Worm (Caenorhabditis elegans) whole organism, L1 larva: Measurements from ENCODE around the gene F48C5.2.

ENCODE experiments used
- C04F5.9 ChIP-seq: sonication (generic microtip); optimal IDR thresholded peaks from 2 replicates; lab custom pipeline; 2016; ENCODE audit warnings: missing genetic modification characterization, missing compliant biosample characterization
- C16A3.4 ChIP-seq: fragments of 150-350 bp; optimal IDR thresholded peaks from 2 replicates; lab custom pipeline; 2014; ENCODE audit warnings: missing biosample characterization, missing genetic modification characterization
- C34B4.2 ChIP-seq: sonication (generic microtip); optimal IDR thresholded peaks from 2 replicates; lab custom pipeline; 2017; ENCODE audit warnings: mild to moderate bottlenecking, missing genetic modification characterization, missing compliant biosample characterization
- F16B12.6 ChIP-seq: fragments of 150-350 bp; optimal IDR thresholded peaks from 2 replicates; lab custom pipeline; 2014; ENCODE audit warnings: missing biosample characterization, missing genetic modification characterization
- aha-1 ChIP-seq: fragments of 150-350 bp; optimal IDR thresholded peaks from 2 replicates; lab custom pipeline; 2014; ENCODE audit warnings: missing biosample characterization, missing genetic modification characterization
- alr-1 ChIP-seq: fragments of 200-800 bp; sonication (Bioruptor generic); optimal IDR thresholded peaks from 2 replicates; lab custom pipeline; 2018; ENCODE audit warnings: borderline replicate concordance, mild to moderate bottlenecking, missing genetic modification characterization, missing compliant biosample characterization
- aly-2 ChIP-seq: fragments of 150-350 bp; optimal IDR thresholded peaks from 2 replicates; lab custom pipeline; 2014; ENCODE audit warnings: missing biosample characterization, missing genetic modification characterization
- ama-1 ChIP-seq: fragments of 150-350 bp; optimal IDR thresholded peaks from 2 replicates; lab custom pipeline; 2014
- blmp-1 ChIP-seq: fragments of 150-350 bp; optimal IDR thresholded peaks from 2 replicates; lab custom pipeline; 2014; ENCODE audit warnings: missing biosample characterization, missing genetic modification characterization
- ceh-63 ChIP-seq: fragments of 200-800 bp; sonication (Bioruptor generic); optimal IDR thresholded peaks from 2 replicates; lab custom pipeline; 2018; ENCODE audit warnings: mild to moderate bottlenecking, missing genetic modification characterization, missing compliant biosample characterization
- ceh-82 ChIP-seq, 3 experiments: fragments of 150-350 bp in 1 of 3; sonication (generic microtip) in 2 of 3; optimal IDR thresholded peaks; 2 replicates each; lab custom pipeline; 2014 to 2017; ENCODE audit warnings: missing biosample characterization in 3 of 3, missing genetic modification characterization in 3 of 3
- ceh-90 ChIP-seq: sonication (generic microtip); optimal IDR thresholded peaks from 2 replicates; lab custom pipeline; 2016; ENCODE audit warnings: missing genetic modification characterization, missing compliant biosample characterization
- egl-13 ChIP-seq: sonication (generic microtip); optimal IDR thresholded peaks from 2 replicates; lab custom pipeline; 2016; ENCODE audit warnings: missing genotype, missing genetic modification reagents, missing genetic modification characterization, missing compliant biosample characterization
- egl-27 ChIP-seq, 2 experiments: fragments of 150-350 bp in 1 of 2; sonication (generic microtip); optimal IDR thresholded peaks; 3 replicates each; lab custom pipeline; 2017 to 2018; ENCODE audit warnings: missing biosample characterization in 2 of 2, missing genetic modification characterization in 2 of 2, missing genetic modification reagents in 2 of 2
- elt-2 ChIP-seq: sonication (generic microtip); optimal IDR thresholded peaks from 2 replicates; lab custom pipeline; 2016; ENCODE audit warnings: missing genetic modification characterization, mild to moderate bottlenecking, inconsistent platforms, missing compliant biosample characterization, missing genetic modification reagents
- elt-3 ChIP-seq, 6 experiments: fragments of 150-350 bp in 1 of 6; sonication (generic microtip); optimal IDR thresholded peaks; 2 replicates each; lab custom pipeline; 2017 to 2018; ENCODE audit warnings: missing biosample characterization in 6 of 6, missing genetic modification characterization in 6 of 6, inconsistent platforms in 1 of 6
- ets-5 ChIP-seq: fragments of 200-800 bp; sonication (Bioruptor generic); IDR thresholded peaks from 2 replicates; pipeline ENCODE4 v1.3.6; 2022; ENCODE audit warnings: missing genetic modification characterization, missing compliant biosample characterization
- fkh-10 ChIP-seq: sonication (generic microtip); optimal IDR thresholded peaks from 2 replicates; lab custom pipeline; 2017; ENCODE audit warnings: missing biosample characterization, missing genetic modification reagents, missing genetic modification characterization
- fkh-4 ChIP-seq: sonication (generic microtip); optimal IDR thresholded peaks from 2 replicates; lab custom pipeline; 2016; ENCODE audit warnings: missing compliant biosample characterization, missing genetic modification characterization, borderline replicate concordance
- grh-1 ChIP-seq: fragments of 200-800 bp; sonication (Bioruptor generic); IDR thresholded peaks from 2 replicates; pipeline ENCODE4 v1.3.6; 2022; ENCODE audit warnings: missing genetic modification reagents, missing genetic modification characterization, missing compliant biosample characterization
- hlh-17 ChIP-seq: fragments of 200-800 bp; sonication (Bioruptor generic); optimal IDR thresholded peaks from 2 replicates; lab custom pipeline; 2018; ENCODE audit warnings: missing genetic modification characterization, mild to moderate bottlenecking, missing compliant biosample characterization, moderate library complexity, borderline replicate concordance
- hlh-4 ChIP-seq: sonication (generic microtip); optimal IDR thresholded peaks from 2 replicates; lab custom pipeline; 2016; ENCODE audit warnings: mild to moderate bottlenecking, missing genetic modification characterization, missing compliant biosample characterization
- hpl-2 ChIP-seq: fragments of 150-350 bp; optimal IDR thresholded peaks from 2 replicates; lab custom pipeline; 2014; ENCODE audit warnings: missing biosample characterization, missing genetic modification reagents, missing genetic modification characterization
- irx-1 ChIP-seq: sonication (generic microtip); optimal IDR thresholded peaks from 2 replicates; lab custom pipeline; 2016; ENCODE audit warnings: missing genetic modification characterization, missing compliant biosample characterization
- jun-1 ChIP-seq: fragments of 150-350 bp; optimal IDR thresholded peaks from 2 replicates; lab custom pipeline; 2014; ENCODE audit warnings: missing biosample characterization, missing genetic modification reagents, missing genetic modification characterization
- lin-14 ChIP-seq: fragments of 200-800 bp; sonication (Bioruptor generic); optimal IDR thresholded peaks from 2 replicates; lab custom pipeline; 2018; ENCODE audit warnings: mild to moderate bottlenecking, missing genetic modification characterization, moderate library complexity, missing compliant biosample characterization
- lin-15B ChIP-seq: fragments of 150-350 bp; sonication (generic microtip); optimal IDR thresholded peaks from 3 replicates; lab custom pipeline; 2014; ENCODE audit warnings: missing biosample characterization, missing genetic modification characterization
- lir-3 ChIP-seq: sonication (generic microtip); optimal IDR thresholded peaks from 2 replicates; lab custom pipeline; 2016; ENCODE audit warnings: mild to moderate bottlenecking, missing genetic modification characterization, moderate library complexity, missing compliant biosample characterization; ENCODE audit not compliant: poor library complexity
- lsy-2 ChIP-seq, 2 experiments: fragments of 150-350 bp; optimal IDR thresholded peaks; 2 replicates each; lab custom pipeline; 2014; ENCODE audit warnings: missing biosample characterization in 2 of 2, missing genetic modification characterization in 2 of 2
- mab-9 ChIP-seq: fragments of 200-800 bp; sonication (Bioruptor generic); IDR thresholded peaks from 2 replicates; pipeline ENCODE4 v1.3.6; 2022; ENCODE audit warnings: missing genetic modification reagents, missing genetic modification characterization, missing compliant biosample characterization
- mef-2 ChIP-seq: fragments of 150-350 bp; optimal IDR thresholded peaks from 2 replicates; lab custom pipeline; 2014; ENCODE audit warnings: missing biosample characterization, missing genetic modification characterization
- mep-1 ChIP-seq: fragments of 150-350 bp; optimal IDR thresholded peaks from 2 replicates; lab custom pipeline; 2014; ENCODE audit warnings: missing biosample characterization, missing genetic modification characterization
- nhr-12 ChIP-seq: sonication (generic microtip); optimal IDR thresholded peaks from 2 replicates; lab custom pipeline; 2017; ENCODE audit warnings: missing biosample characterization, missing genetic modification characterization
- nhr-19 ChIP-seq: fragments of 200-800 bp; sonication (Bioruptor generic); conservative IDR thresholded peaks from 2 replicates; pipeline ENCODE4 v1.3.6; 2022; ENCODE audit warnings: missing genetic modification characterization, missing compliant biosample characterization
- nhr-20 ChIP-seq: sonication (generic microtip); optimal IDR thresholded peaks from 2 replicates; lab custom pipeline; 2016; ENCODE audit warnings: mild to moderate bottlenecking, missing genetic modification characterization, missing compliant biosample characterization
- nhr-237 ChIP-seq: fragments of 150-350 bp; optimal IDR thresholded peaks from 2 replicates; lab custom pipeline; 2014; ENCODE audit warnings: missing biosample characterization, missing genetic modification characterization
- nhr-28 ChIP-seq: fragments of 150-350 bp; optimal IDR thresholded peaks from 2 replicates; lab custom pipeline; 2014; ENCODE audit warnings: missing biosample characterization, missing genetic modification characterization
- nhr-47 ChIP-seq: sonication (generic microtip); optimal IDR thresholded peaks from 2 replicates; lab custom pipeline; 2016; ENCODE audit warnings: mild to moderate bottlenecking, missing genetic modification characterization, moderate library complexity, missing compliant biosample characterization
- nhr-76 ChIP-seq: sonication (generic microtip); optimal IDR thresholded peaks from 2 replicates; lab custom pipeline; 2017; ENCODE audit warnings: missing biosample characterization, missing genetic modification characterization
- nhr-84 ChIP-seq: sonication (generic microtip); optimal IDR thresholded peaks from 2 replicates; lab custom pipeline; 2017; ENCODE audit warnings: missing biosample characterization, missing genetic modification characterization
- nhr-85 ChIP-seq: sonication (generic microtip); peaks from one replicate; lab custom pipeline; 2016; ENCODE audit warnings: missing genetic modification characterization, inconsistent platforms, missing compliant biosample characterization
- pqm-1 ChIP-seq: sonication (generic microtip); optimal IDR thresholded peaks from 3 replicates; lab custom pipeline; 2017; ENCODE audit warnings: missing biosample characterization, missing genetic modification characterization
- skn-1 ChIP-seq: fragments of 150-350 bp; optimal IDR thresholded peaks from 2 replicates; lab custom pipeline; 2014; ENCODE audit warnings: missing biosample characterization, missing genetic modification characterization
- tbx-2 ChIP-seq: sonication (generic microtip); optimal IDR thresholded peaks from 2 replicates; lab custom pipeline; 2016; ENCODE audit warnings: missing genetic modification characterization, missing compliant biosample characterization
- tlp-1 ChIP-seq: fragments of 150-350 bp; optimal IDR thresholded peaks from 2 replicates; lab custom pipeline; 2014; ENCODE audit warnings: missing biosample characterization, missing genetic modification characterization
- unc-130 ChIP-seq: fragments of 150-350 bp; optimal IDR thresholded peaks from 2 replicates; lab custom pipeline; 2017; ENCODE audit warnings: missing biosample characterization, missing genetic modification characterization, inconsistent platforms
- unc-62 ChIP-seq: fragments of 150-350 bp; optimal IDR thresholded peaks from 2 replicates; lab custom pipeline; 2014; ENCODE audit warnings: missing biosample characterization, missing genetic modification reagents, missing genetic modification characterization
- vab-15 ChIP-seq: sonication (generic microtip); optimal IDR thresholded peaks from 2 replicates; lab custom pipeline; 2017; ENCODE audit warnings: missing genotype, mild to moderate bottlenecking, missing genetic modification characterization, missing compliant biosample characterization
- zag-1 ChIP-seq: fragments of 150-350 bp; optimal IDR thresholded peaks from 2 replicates; lab custom pipeline; 2014; ENCODE audit warnings: missing biosample characterization, missing genetic modification characterization
- ztf-11 ChIP-seq, 2 experiments: sonication (generic microtip); optimal IDR thresholded peaks; 2 replicates each; lab custom pipeline; 2016 to 2017; ENCODE audit warnings: missing genetic modification characterization in 2 of 2, missing biosample characterization in 1 of 2, missing compliant biosample characterization in 1 of 2

The F48C5.2 gene

ce11 chrX:11474149-11474585 lies 20.0 kb upstream of the F48C5.2 start (continued):
- TF ChIP-seq ama-1 (lab: Kevin White, UChicago) (no peak), fkh-4 (tag; lab: Kevin White, UChicago) (no peak), egl-27 (tag; optimal IDR thresholded peaks at IDR 0.05; lab: Kevin White, UChicago) (no peak)

- no peak for TF ChIP-seq ztf-11 (tag; optimal IDR thresholded peaks at IDR 0.05; lab: Kevin White, UChicago)
- TF ChIP-seq aha-1 (tag; lab: Kevin White, UChicago): no peak
- no peak for TF ChIP-seq fkh-4 (tag; lab: Kevin White, UChicago)
- no peak for TF ChIP-seq C04F5.9 (tag; lab: Kevin White, UChicago)
- no peak for TF ChIP-seq lin-15B (tag; lab: Kevin White, UChicago)
- TF ChIP-seq vab-15: no peak
- TF ChIP-seq C34B4.2 (tag; lab: Kevin White, UChicago): no peak
- no peak for TF ChIP-seq lir-3 (tag; lab: Kevin White, UChicago)
- no peak for TF ChIP-seq ceh-90 (tag; lab: Kevin White, UChicago)
- TF ChIP-seq fkh-10 (GFP tag; lab: Kevin White, UChicago): peak; percentile 84
- no peak for TF ChIP-seq hlh-4
- TF ChIP-seq grh-1: no peak
- peak; percentile 51 for TF ChIP-seq irx-1 (tag; lab: Kevin White, UChicago)
- TF ChIP-seq ceh-63 (GFP tag; lab: Kevin White, UChicago): no peak
- no peak for TF ChIP-seq elt-3 (tag; optimal IDR thresholded peaks at IDR 0.05; lab: Kevin White, UChicago)
- TF ChIP-seq nhr-28 (tag; lab: Kevin White, UChicago): no peak
- 0 out of 2 replicates have a peak, but pooled peaks have one; percentile 35 for TF ChIP-seq mab-9
- no peak for TF ChIP-seq nhr-84
- no peak for TF ChIP-seq nhr-76
- TF ChIP-seq ceh-82 (tag; optimal IDR thresholded peaks at IDR 0.05; lab: Kevin White, UChicago): peak; percentile 43 to 65 (median 49)
- TF ChIP-seq lin-14 (GFP tag; lab: Kevin White, UChicago): peak; percentile 100
- TF ChIP-seq hlh-17 (GFP tag; lab: Kevin White, UChicago): no peak
- TF ChIP-seq pqm-1 (tag; lab: Kevin White, UChicago): no peak
- TF ChIP-seq mep-1: peak; percentile 62
- TF ChIP-seq egl-27 (tag; optimal IDR thresholded peaks at IDR 0.05; lab: Kevin White, UChicago): no peak
- TF ChIP-seq ama-1 (lab: Kevin White, UChicago): no peak
- peak; percentile 6 to 43 for TF ChIP-seq lsy-2 (tag; optimal IDR thresholded peaks at IDR 0.05; lab: Kevin White, UChicago)
- peak; percentile 78 for TF ChIP-seq nhr-47 (tag; lab: Kevin White, UChicago)
- no peak for TF ChIP-seq jun-1 (tag; lab: Kevin White, UChicago)
- no peak for TF ChIP-seq unc-62 (GFP tag; lab: Kevin White, UChicago)
- TF ChIP-seq unc-130 (tag; lab: Kevin White, UChicago): peak; percentile 1
- peak; percentile 49 for TF ChIP-seq nhr-20
- TF ChIP-seq nhr-12: no peak
- peak; percentile 75 for TF ChIP-seq egl-13 (tag; lab: Kevin White, UChicago)
- TF ChIP-seq nhr-85: no peak
- TF ChIP-seq tbx-2 (tag; lab: Kevin White, UChicago): peak; percentile 81
- peak; percentile 6 for TF ChIP-seq skn-1
- no peak for TF ChIP-seq alr-1 (tag; lab: Kevin White, UChicago)
- TF ChIP-seq elt-2: no peak
- no peak for TF ChIP-seq blmp-1 (tag; lab: Kevin White, UChicago)
- TF ChIP-seq zag-1: peak; percentile 6
- no peak for TF ChIP-seq tlp-1 (tag; lab: Kevin White, UChicago)
- no peak for TF ChIP-seq hpl-2 (GFP tag; lab: Kevin White, UChicago)
- TF ChIP-seq F16B12.6 (tag; lab: Kevin White, UChicago): no peak
- TF ChIP-seq aly-2: no peak
- no peak for TF ChIP-seq ets-5 (GFP tag; lab: Robert Waterston, UW)
- TF ChIP-seq C16A3.4 (tag; lab: Kevin White, UChicago): no peak
- peak; percentile 45 for TF ChIP-seq nhr-19 (GFP tag; lab: Robert Waterston, UW)
- TF ChIP-seq nhr-237 (tag; lab: Kevin White, UChicago): no peak
- TF ChIP-seq mef-2 (tag; lab: Kevin White, UChicago): no peak
These were observed 19.0 kb upstream of the F48C5.2 start for ce11 chrX:11472953-11473671.
